Worm (Caenorhabditis elegans): Measurements from ENCODE around the gene F35D2.1.

DNA sequence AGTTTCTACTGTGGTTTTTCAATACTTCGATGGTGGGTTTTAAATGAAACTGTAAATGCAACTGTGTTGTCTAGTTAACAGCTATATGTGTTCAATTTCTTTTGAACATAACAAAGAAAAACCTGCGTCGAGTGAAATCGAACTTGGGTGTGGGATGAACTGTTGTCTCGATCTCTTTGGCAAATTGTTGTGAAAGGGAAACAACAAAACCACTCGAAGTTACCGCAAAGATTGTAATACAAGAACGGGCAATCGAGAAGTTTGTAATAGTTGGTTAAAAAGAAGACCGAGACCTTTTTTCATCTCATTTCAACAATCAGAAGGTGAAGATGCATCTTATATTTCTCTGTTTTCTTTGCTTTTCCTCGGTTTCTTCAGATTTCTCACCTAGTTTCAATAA lies 32.2 kb downstream of the F35D2.1 start, which contains the start of gene lips-17:
- no peak for TF ChIP-seq ceh-16 (tag; optimal IDR thresholded peaks at IDR 0.05)
- TF ChIP-seq unc-39 (tag; optimal IDR thresholded peaks at IDR 0.05), result no peak
- TF ChIP-seq lin-13 (GFP tag; optimal IDR thresholded peaks at IDR 0.05), result no peak

Measured in whole organism, L2 larva.